Worm (Caenorhabditis elegans) whole organism, L4/young adult: ENCODE measurements around the gene srt-59.

Experiments used
- W03F9.2 ChIP-seq: fragments of 150-350 bp; optimal IDR thresholded peaks from 2 replicates; lab custom pipeline; 2014; ENCODE audit warnings: missing biosample characterization, missing genetic modification characterization
- dao-5 ChIP-seq: sonication (generic microtip); optimal IDR thresholded peaks from 2 replicates; lab custom pipeline; 2016; ENCODE audit warnings: missing genotype, missing genetic modification characterization, moderate library complexity, missing compliant biosample characterization
- him-1 ChIP-seq: sonication (generic microtip); optimal IDR thresholded peaks from 2 replicates; lab custom pipeline; 2016; ENCODE audit warnings: missing genotype, missing genetic modification reagents, missing genetic modification characterization, missing compliant biosample characterization

DNA sequence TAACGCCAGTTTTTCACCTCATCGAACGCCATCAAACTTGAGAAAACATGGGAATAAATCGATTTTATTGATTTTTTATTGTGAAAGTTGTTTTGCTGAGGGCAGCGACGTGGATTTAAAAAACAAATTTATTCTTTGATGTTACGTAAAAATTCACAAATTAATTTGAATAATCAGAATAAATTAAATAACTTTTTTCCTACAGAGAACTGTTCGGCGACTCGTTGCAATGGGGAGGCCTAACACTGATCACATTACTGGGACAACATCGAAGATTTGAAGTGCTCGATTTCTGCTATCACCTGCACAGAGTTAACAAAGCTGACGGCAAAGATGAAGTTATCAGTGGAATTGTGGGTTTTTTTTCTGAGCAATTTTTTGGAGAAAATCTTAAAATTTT, 19.4 kb downstream of the srt-59 start, which contains the start of gene F56A11.6:
- TF ChIP-seq him-1 (tag; lab: Kevin White, UChicago) (no peak), W03F9.2 (tag; lab: Kevin White, UChicago) (no peak), dao-5 (tag; lab: Kevin White, UChicago) (no peak)
